Worm (Caenorhabditis elegans) whole organism, midembryonic: Measurements from ENCODE around the gene C08F1.11.

Source experiments
- T22C8.4 ChIP-seq: fragments of 200-800 bp; sonication (Bioruptor generic); IDR thresholded peaks from 2 replicates; pipeline ENCODE4 v1.3.6; 2022; ENCODE audit warnings: missing genetic modification characterization, missing compliant biosample characterization
- cog-1 ChIP-seq: sonication (generic microtip); optimal IDR thresholded peaks from 2 replicates; lab custom pipeline; 2016; ENCODE audit warnings: missing genetic modification characterization, missing compliant biosample characterization
- flt-1 ChIP-seq: fragments of 200-800 bp; sonication (Bioruptor generic); IDR thresholded peaks from 2 replicates; pipeline ENCODE4 v1.3.6; 2022; ENCODE audit warnings: missing genetic modification characterization, missing compliant biosample characterization
- klf-2 ChIP-seq: fragments of 200-800 bp; sonication (Bioruptor generic); conservative IDR thresholded peaks from 2 replicates; pipeline ENCODE4 v1.3.6; 2022; ENCODE audit warnings: missing genetic modification reagents, missing genetic modification characterization, missing compliant biosample characterization
- med-1 ChIP-seq: sonication (generic microtip); optimal IDR thresholded peaks from 2 replicates; lab custom pipeline; 2017; ENCODE audit warnings: missing genetic modification characterization, mild to moderate bottlenecking, missing compliant biosample characterization, antibody characterized with exemption, missing genetic modification reagents; ENCODE audit not compliant: insufficient read depth
- ref-1 ChIP-seq: fragments of 200-800 bp; sonication (Bioruptor generic); conservative IDR thresholded peaks from 2 replicates; pipeline ENCODE4 v1.3.6; 2022; ENCODE audit warnings: missing genetic modification reagents, missing genetic modification characterization, missing compliant biosample characterization
- tab-1 ChIP-seq: fragments of 200-800 bp; sonication (Bioruptor generic); IDR thresholded peaks from 2 replicates; pipeline ENCODE4 v1.3.6; 2022; ENCODE audit warnings: missing genetic modification characterization, missing compliant biosample characterization
- ztf-23 ChIP-seq: fragments of 200-800 bp; sonication (Bioruptor generic); IDR thresholded peaks from 2 replicates; pipeline ENCODE4 v1.3.6; 2022; ENCODE audit warnings: missing genetic modification reagents, missing genetic modification characterization, missing compliant biosample characterization
- ztf-29 ChIP-seq: fragments of 200-800 bp; sonication (Bioruptor generic); IDR thresholded peaks from 2 replicates; pipeline ENCODE4 v1.3.6; 2022; ENCODE audit warnings: missing genetic modification reagents, missing genetic modification characterization, missing compliant biosample characterization

The C08F1.11 gene

DNA sequence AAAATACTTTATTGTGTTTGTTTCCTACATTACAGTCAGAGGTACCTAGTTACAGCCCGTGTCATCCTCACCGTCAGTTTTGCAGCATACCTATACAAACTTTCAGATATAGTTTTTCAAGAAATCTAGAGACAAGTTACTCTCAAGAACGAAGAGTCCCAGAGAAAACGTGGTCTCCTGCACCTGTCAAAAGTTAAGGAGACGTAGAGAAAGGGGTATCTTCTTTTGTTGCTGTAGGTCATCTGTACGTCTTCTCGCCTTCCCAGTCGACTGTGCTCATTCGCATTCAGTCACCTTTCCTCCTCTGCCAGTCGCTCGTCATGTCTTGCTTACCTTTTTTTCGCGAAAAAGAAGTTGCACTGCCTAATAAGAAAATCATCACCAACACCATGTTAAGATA is 23.1 kb downstream of the C08F1.11 start, which contains the start of gene F36H5.4:
Gene F36H5.4 (plus strand): TSS at position 301 of the 400 bp plus-strand sequence.
- no peak for TF ChIP-seq tab-1
- no peak for TF ChIP-seq med-1
- no peak for TF ChIP-seq ztf-29 (GFP tag; lab: Robert Waterston, UW)
- no peak for TF ChIP-seq ztf-23 (GFP tag; lab: Robert Waterston, UW)
- no peak for TF ChIP-seq klf-2 (GFP tag; lab: Robert Waterston, UW)
- TF ChIP-seq flt-1 (GFP tag; lab: Robert Waterston, UW), result no peak
- no peak for TF ChIP-seq T22C8.4 (GFP tag; lab: Robert Waterston, UW)
- TF ChIP-seq ref-1 (GFP tag; lab: Robert Waterston, UW), result no peak
- no peak for TF ChIP-seq cog-1 (tag; lab: Kevin White, UChicago)

DNA sequence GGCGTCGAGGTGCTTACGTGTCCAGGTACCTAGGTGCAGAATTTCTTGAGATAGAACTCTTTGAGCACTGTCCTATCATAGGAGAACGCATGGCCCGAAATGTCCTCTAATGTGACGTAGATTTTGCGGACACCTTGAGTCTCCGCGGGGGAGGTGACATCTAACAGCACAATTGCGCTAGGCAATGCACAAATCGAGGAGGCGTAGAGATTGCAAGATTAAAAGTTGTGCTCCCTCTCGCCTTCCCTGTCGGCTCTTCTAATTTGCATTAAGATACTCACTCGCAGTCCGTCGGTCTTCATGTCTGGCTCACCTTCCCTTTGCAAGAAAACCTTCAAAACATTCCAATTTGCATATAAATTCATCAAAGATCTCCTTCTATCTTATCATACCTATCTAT is 25.1 kb downstream of the C08F1.11 start, which contains the start of gene F36H5.18:
Gene F36H5.18 (plus strand): TSS at position 301 of the 400 bp plus-strand sequence.
- TF ChIP-seq ztf-23 (GFP tag; lab: Robert Waterston, UW), result no peak

DNA sequence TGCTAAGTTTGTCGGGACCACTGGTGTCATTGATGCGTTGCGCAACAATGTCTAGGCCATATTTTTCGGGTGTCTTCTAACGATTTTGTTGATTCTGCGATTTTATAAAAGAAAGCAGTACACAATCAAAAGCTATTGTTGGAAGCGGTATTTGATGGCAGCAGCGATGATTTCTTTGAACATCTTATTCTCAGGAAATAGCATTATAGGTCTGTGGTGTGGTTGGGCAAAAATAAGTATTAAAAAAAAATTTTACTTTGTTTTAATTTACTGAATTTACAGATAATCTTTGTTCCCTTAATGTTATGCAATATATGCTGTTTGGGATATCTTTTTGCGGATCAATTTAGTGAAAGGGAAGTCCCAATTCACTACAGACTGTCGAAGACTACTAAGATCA is 27.7 kb downstream of the C08F1.11 start, which contains the start of gene F36H5.10:
Gene F36H5.10 (plus strand): TSS at position 301 of the 400 bp plus-strand sequence.
- TF ChIP-seq flt-1 (GFP tag; lab: Robert Waterston, UW) (no peak), ztf-29 (GFP tag; lab: Robert Waterston, UW) (no peak)

ce11 chrII:1756582-1756981 is 28.1 kb downstream of the C08F1.11 start, which contains the start of gene fbxb-53:
fbxb-53 (plus strand) TSS chrII:1756882.
- no peak for TF ChIP-seq tab-1
- no peak for TF ChIP-seq med-1
- TF ChIP-seq ztf-29 (GFP tag; lab: Robert Waterston, UW), result no peak

ce11 chrII:1756072-1756471 is 28.6 kb downstream of the C08F1.11 start, which contains the start of gene F36H5.17:
F36H5.17 (minus strand) TSS chrII:1756172.
- TF ChIP-seq ztf-23 (GFP tag; lab: Robert Waterston, UW) (no peak), tab-1 (no peak), ref-1 (GFP tag; lab: Robert Waterston, UW) (no peak), ztf-29 (GFP tag; lab: Robert Waterston, UW) (no peak), T22C8.4 (GFP tag; lab: Robert Waterston, UW) (no peak), flt-1 (GFP tag; lab: Robert Waterston, UW) (no peak), cog-1 (tag; lab: Kevin White, UChicago) (no peak), med-1 (no peak), klf-2 (GFP tag; lab: Robert Waterston, UW) (no peak)

- TF ChIP-seq ztf-23 (GFP tag; lab: Robert Waterston, UW), result no peak
- no peak for TF ChIP-seq ztf-29 (GFP tag; lab: Robert Waterston, UW)
Measured at ce11 chrII:1752990-1753389, 31.7 kb downstream of the C08F1.11 start, which contains the start of gene F36H5.9. F36H5.9 (minus strand) TSS chrII:1753090.

DNA sequence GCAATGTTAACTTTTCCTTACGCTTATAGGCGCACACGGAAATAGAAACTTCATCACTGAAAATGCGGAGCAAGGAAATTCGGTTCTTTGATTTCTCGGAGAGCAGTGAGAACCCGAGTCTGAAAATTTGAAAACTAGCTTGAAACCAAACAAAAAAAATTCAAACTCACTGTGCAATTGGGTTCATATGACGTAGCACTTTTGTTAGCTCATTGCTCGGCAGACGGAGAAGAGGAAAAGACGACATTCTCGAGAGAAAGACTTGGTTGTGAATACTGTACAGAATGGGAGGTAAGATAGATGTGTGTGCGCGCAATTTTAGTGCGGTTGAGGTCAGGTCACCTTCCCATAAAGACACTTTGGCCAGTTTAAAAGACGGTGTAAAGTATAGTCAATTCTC is 34.3 kb downstream of the C08F1.11 start, which contains the start of the genes F36H5.13 and F36H5.8:
Gene F36H5.13 (minus strand): TSS at position 101 of the 400 bp plus-strand sequence.
Gene F36H5.8 (minus strand): TSS at position 274 of the 400 bp plus-strand sequence.
- TF ChIP-seq tab-1, result no peak
- no peak for TF ChIP-seq med-1
- no peak for TF ChIP-seq klf-2 (GFP tag; lab: Robert Waterston, UW)
- no peak for TF ChIP-seq T22C8.4 (GFP tag; lab: Robert Waterston, UW)
- no peak for TF ChIP-seq ztf-23 (GFP tag; lab: Robert Waterston, UW)
- no peak for TF ChIP-seq ztf-29 (GFP tag; lab: Robert Waterston, UW)
- TF ChIP-seq cog-1 (tag; lab: Kevin White, UChicago), result no peak
- no peak for TF ChIP-seq flt-1 (GFP tag; lab: Robert Waterston, UW)
- TF ChIP-seq ref-1 (GFP tag; lab: Robert Waterston, UW), result no peak

- no peak for TF ChIP-seq cog-1 (tag; lab: Kevin White, UChicago)
Measured at ce11 chrII:1744183-1744582, 40.5 kb downstream of the C08F1.11 start, which contains the start of gene clec-19. clec-19 (plus strand) TSS chrII:1744483.

DNA sequence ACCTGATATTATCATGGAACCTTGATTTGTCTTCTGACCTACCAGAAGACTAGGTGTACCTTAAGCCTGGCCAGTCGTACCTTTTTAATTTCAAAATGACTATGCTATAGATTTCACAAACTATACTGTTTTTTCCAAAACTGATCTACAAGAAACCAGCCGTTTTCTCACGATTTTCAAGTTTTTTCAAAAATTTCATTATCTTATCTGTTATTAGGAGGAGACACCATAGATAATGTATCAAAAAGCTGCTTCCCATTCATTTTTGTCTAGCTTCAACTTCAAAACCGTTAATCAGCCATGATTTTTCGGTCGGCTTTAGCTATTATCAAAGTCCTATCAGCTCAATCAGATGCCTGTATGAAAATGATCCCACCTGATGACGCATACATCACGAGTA is 42.2 kb downstream of the C08F1.11 start, which contains the start of gene F36H5.12:
Gene F36H5.12 (plus strand): TSS at position 301 of the 400 bp plus-strand sequence.
- TF ChIP-seq ztf-29 (GFP tag; lab: Robert Waterston, UW) (no peak), med-1 (no peak), ref-1 (GFP tag; lab: Robert Waterston, UW) (no peak)

ce11 chrII:1741248-1741647 is 43.5 kb downstream of the C08F1.11 start, which contains the start of gene K07G6.1:
K07G6.1 (plus strand) TSS chrII:1741548.
- no peak for TF ChIP-seq klf-2 (GFP tag; lab: Robert Waterston, UW)
- TF ChIP-seq ztf-29 (GFP tag; lab: Robert Waterston, UW), result no peak
- TF ChIP-seq tab-1, result no peak

DNA sequence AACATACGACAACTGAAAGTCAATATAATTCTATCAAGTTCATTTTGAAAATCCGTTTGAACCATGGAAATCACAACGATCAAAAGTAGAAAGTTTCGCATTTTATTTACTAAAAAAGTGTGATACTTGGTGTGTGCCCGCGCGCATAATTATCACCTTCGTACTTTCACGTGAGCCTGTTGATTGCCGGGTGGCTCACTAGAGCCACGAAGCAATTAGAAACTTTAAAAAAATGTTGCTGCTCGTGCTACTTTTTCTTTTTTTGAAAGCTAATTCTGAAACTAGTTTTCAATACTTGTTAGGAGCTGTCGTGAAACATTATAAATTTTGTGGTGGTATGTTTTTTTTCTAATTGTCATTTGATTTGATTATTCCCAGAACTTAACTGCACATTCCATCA is 45.9 kb downstream of the C08F1.11 start, which contains the start of the genes irld-9 and irld-33:
Gene irld-9 (minus strand): TSS at position 101 of the 400 bp plus-strand sequence.
Gene irld-33 (plus strand): TSS at position 209 of the 400 bp plus-strand sequence.
- TF ChIP-seq cog-1 (tag; lab: Kevin White, UChicago) (no peak), ref-1 (GFP tag; lab: Robert Waterston, UW) (no peak), ztf-29 (GFP tag; lab: Robert Waterston, UW) (no peak), T22C8.4 (GFP tag; lab: Robert Waterston, UW) (no peak), klf-2 (GFP tag; lab: Robert Waterston, UW) (no peak), flt-1 (GFP tag; lab: Robert Waterston, UW) (no peak), med-1 (no peak), tab-1 (no peak), ztf-23 (GFP tag; lab: Robert Waterston, UW) (no peak)
